In the genomic region with DNA sequence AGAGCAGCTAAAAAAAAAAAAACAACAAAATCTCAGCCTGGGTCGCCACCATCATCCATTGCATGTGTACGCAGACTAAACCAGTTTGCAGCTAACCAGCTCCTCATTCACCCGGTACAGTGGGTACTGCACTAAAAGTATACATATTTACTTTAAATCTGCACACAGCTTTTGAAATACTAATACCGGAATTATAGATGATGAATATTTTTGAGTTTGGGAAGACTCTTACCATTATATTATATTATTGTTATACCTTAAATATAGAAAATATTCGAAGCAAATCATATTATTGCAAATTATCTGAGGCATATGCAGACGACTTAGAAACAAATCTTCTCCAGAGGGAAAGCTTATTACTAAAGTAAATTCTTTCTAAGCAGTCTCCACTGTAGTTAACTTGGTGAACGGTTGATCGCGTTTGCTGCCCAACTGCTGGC, we compare ENCODE assay signal across 1 fruit fly cellular context.
A peak's percentile ranks its signal among the peaks of the same experiment; 100 is the strongest.
TF ChIP-seq lines count a peak whose summit lies in the region.

No protein-coding gene starts in this region.

TF ChIP-seq in whole organism, embryonic, 481 proteins besides CTCF, POLR2A, EP300 and RAD21 (continued from another document and continues in another):
- TF ChIP-seq Lim3 (GFP tag; IDR thresholded peaks at IDR 0.05; lab: Robert Waterston, UW) (no peak), Dek (tag; optimal IDR thresholded peaks at IDR 0.05; lab: Kevin White, UChicago) (no peak), CG7963 (GFP tag; IDR thresholded peaks at IDR 0.05; lab: Robert Waterston, UW; ENCODE audit: partially characterized antibody) (no peak), Lpt (GFP tag; optimal IDR thresholded peaks at IDR 0.05; lab: Kevin White, UChicago) (no peak), pho (GFP tag; optimal IDR thresholded peaks at IDR 0.05; lab: Kevin White, UChicago) (no peak), fd102C (GFP tag; optimal IDR thresholded peaks at IDR 0.05; lab: Kevin White, UChicago) (no peak), CG2712 (tag; optimal IDR thresholded peaks at IDR 0.05; lab: Kevin White, UChicago) (peak; percentile 85), CG13424 (tag; optimal IDR thresholded peaks at IDR 0.05; lab: Kevin White, UChicago) (peak; percentile 79), CG6813 (GFP tag; optimal IDR thresholded peaks at IDR 0.05; lab: Kevin White, UChicago) (no peak), pan (optimal IDR thresholded peaks at IDR 0.05; lab: Kevin White, UChicago) (no peak), pan (GFP tag; optimal IDR thresholded peaks at IDR 0.05 in 1 of 2, IDR thresholded peaks at IDR 0.05 in 1 of 2) (peak in 1 of 2 experiments; percentile 53), CG18262 (tag; optimal IDR thresholded peaks at IDR 0.05; lab: Kevin White, UChicago) (peak; percentile 85), Oli (tag; optimal IDR thresholded peaks at IDR 0.05; lab: Kevin White, UChicago) (peak; percentile 67), slp2 (GFP tag; optimal IDR thresholded peaks at IDR 0.05; lab: Kevin White, UChicago) (no peak), CG2202 (tag; optimal IDR thresholded peaks at IDR 0.05; lab: Kevin White, UChicago) (peak; percentile 66), CG15479 (GFP tag; optimal IDR thresholded peaks at IDR 0.05; lab: Kevin White, UChicago) (no peak), rib (GFP tag; IDR thresholded peaks at IDR 0.05; lab: Robert Waterston, UW) (no peak), HLHmδ (GFP tag; optimal IDR thresholded peaks at IDR 0.05; lab: Kevin White, UChicago) (no peak), ken (GFP tag; IDR thresholded peaks at IDR 0.05; lab: Robert Waterston, UW) (no peak), dati (GFP tag; IDR thresholded peaks at IDR 0.05; lab: Robert Waterston, UW) (no peak), Max (GFP tag; optimal IDR thresholded peaks at IDR 0.05; lab: Kevin White, UChicago) (no peak), fu2 (GFP tag; optimal IDR thresholded peaks at IDR 0.05; lab: Kevin White, UChicago) (no peak), CG12104 (GFP tag; optimal IDR thresholded peaks at IDR 0.05; lab: Kevin White, UChicago) (peak; percentile 35), run (tag; optimal IDR thresholded peaks at IDR 0.05; lab: Kevin White, UChicago) (no peak), CG8388 (GFP tag; optimal IDR thresholded peaks at IDR 0.05; lab: Kevin White, UChicago) (peak; percentile 59), sens-2 (GFP tag; IDR thresholded peaks at IDR 0.05; lab: Robert Waterston, UW) (no peak), sqz (GFP tag; optimal IDR thresholded peaks at IDR 0.05; lab: Kevin White, UChicago) (peak; percentile 54), BEAF-32 (GFP tag; optimal IDR thresholded peaks at IDR 0.05; lab: Kevin White, UChicago) (no peak), ro (GFP tag; IDR thresholded peaks at IDR 0.05; lab: Robert Waterston, UW) (no peak; the same call in 1 of the 2 replicates), CG3726 (GFP tag; IDR thresholded peaks at IDR 0.05; lab: Robert Waterston, UW) (0 out of 3 replicates have a peak, but pooled peaks have one; percentile 14), CG32772 (GFP tag; IDR thresholded peaks at IDR 0.05; lab: Robert Waterston, UW) (0 out of 2 replicates have a peak, but pooled peaks have one; percentile 33), Doc2 (GFP tag; IDR thresholded peaks at IDR 0.05; lab: Robert Waterston, UW) (no peak), sd (tag; optimal IDR thresholded peaks at IDR 0.05; lab: Kevin White, UChicago) (no peak), CG1529 (GFP tag; optimal IDR thresholded peaks at IDR 0.05; lab: Kevin White, UChicago) (peak; percentile 71), CG18764 (GFP tag; optimal IDR thresholded peaks at IDR 0.05; lab: Kevin White, UChicago) (no peak), Six4 (GFP tag; optimal IDR thresholded peaks at IDR 0.05; lab: Kevin White, UChicago) (no peak), Atf3 (GFP tag; optimal IDR thresholded peaks at IDR 0.05; lab: Kevin White, UChicago) (no peak), Myb (GFP tag; optimal IDR thresholded peaks at IDR 0.05; lab: Kevin White, UChicago) (no peak), tx (GFP tag; optimal IDR thresholded peaks at IDR 0.05; lab: Kevin White, UChicago) (no peak), CG7839 (tag; optimal IDR thresholded peaks at IDR 0.05; lab: Kevin White, UChicago) (peak; percentile 78), CG17802 (tag; optimal IDR thresholded peaks at IDR 0.05; lab: Kevin White, UChicago) (no peak), Nf-YA (GFP tag; IDR thresholded peaks at IDR 0.05; lab: Robert Waterston, UW) (no peak), CG1602 (GFP tag; optimal IDR thresholded peaks at IDR 0.05; lab: Kevin White, UChicago) (peak; percentile 63), Blimp-1 (GFP tag; optimal IDR thresholded peaks at IDR 0.05; lab: Kevin White, UChicago) (peak; percentile 73), Spps (tag; optimal IDR thresholded peaks at IDR 0.05; lab: Kevin White, UChicago) (peak; percentile 68), D19A (tag; optimal IDR thresholded peaks at IDR 0.05; lab: Kevin White, UChicago) (peak; percentile 67), nerfin-1 (tag; optimal IDR thresholded peaks at IDR 0.05; lab: Kevin White, UChicago) (peak; percentile 37), bab2 (GFP tag; optimal IDR thresholded peaks at IDR 0.05; lab: Kevin White, UChicago) (no peak), Hmx (GFP tag; optimal IDR thresholded peaks at IDR 0.05; lab: Kevin White, UChicago) (no peak), Fer1 (GFP tag; optimal IDR thresholded peaks at IDR 0.05; lab: Kevin White, UChicago) (no peak), CG15601 (tag; optimal IDR thresholded peaks at IDR 0.05; lab: Kevin White, UChicago) (peak; percentile 84), lilli (GFP tag; optimal IDR thresholded peaks at IDR 0.05; lab: Kevin White, UChicago) (no peak), CG8089 (GFP tag; optimal IDR thresholded peaks at IDR 0.05; lab: Kevin White, UChicago) (no peak), CG10431 (GFP tag; optimal IDR thresholded peaks at IDR 0.05; lab: Kevin White, UChicago) (peak; percentile 44), CG8924 (tag; optimal IDR thresholded peaks at IDR 0.05; lab: Kevin White, UChicago) (peak; percentile 71), dysf (GFP tag; IDR thresholded peaks at IDR 0.05; lab: Robert Waterston, UW) (peak; percentile 40; the same call in 1 of the 3 replicates), CG6254 (GFP tag; optimal IDR thresholded peaks at IDR 0.05; lab: Kevin White, UChicago) (peak; percentile 66), CG10366 (GFP tag; IDR thresholded peaks at IDR 0.05; lab: Robert Waterston, UW) (peak; percentile 29; the same call in 1 of the 2 replicates), unpg (GFP tag; optimal IDR thresholded peaks at IDR 0.05; lab: Kevin White, UChicago) (peak; percentile 65), CG4854 (GFP tag; optimal IDR thresholded peaks at IDR 0.05; lab: Kevin White, UChicago) (no peak), Hsf (GFP tag; optimal IDR thresholded peaks at IDR 0.05; lab: Kevin White, UChicago) (no peak), CG10274 (GFP tag; optimal IDR thresholded peaks at IDR 0.05; lab: Kevin White, UChicago) (no peak), CG14860 (GFP tag; IDR thresholded peaks at IDR 0.05; lab: Robert Waterston, UW; ENCODE audit: partially characterized antibody) (no peak), GATAe (GFP tag; conservative IDR thresholded peaks at IDR 0.05; lab: Robert Waterston, UW) (no peak), BtbVII (GFP tag; optimal IDR thresholded peaks at IDR 0.05; lab: Kevin White, UChicago) (no peak), al (GFP tag; IDR thresholded peaks at IDR 0.05; lab: Robert Waterston, UW) (no peak), dmrt99B (tag; optimal IDR thresholded peaks at IDR 0.05; lab: Kevin White, UChicago) (peak; percentile 71), mirr (GFP tag; optimal IDR thresholded peaks at IDR 0.05; lab: Kevin White, UChicago) (no peak), CG7556 (GFP tag; optimal IDR thresholded peaks at IDR 0.05; lab: Kevin White, UChicago) (peak; percentile 55), phol (tag; optimal IDR thresholded peaks at IDR 0.05; lab: Kevin White, UChicago) (peak; percentile 59), CG4404 (GFP tag; IDR thresholded peaks at IDR 0.05; lab: Robert Waterston, UW) (peak; percentile 64), nerfin-2 (GFP tag; IDR thresholded peaks at IDR 0.05; lab: Robert Waterston, UW; ENCODE audit: partially characterized antibody) (no peak), Ets65A (GFP tag; lab: Kevin White, UChicago) (no peak), Dfd (GFP tag; optimal IDR thresholded peaks at IDR 0.05; lab: Kevin White, UChicago) (no peak), otp (GFP tag; IDR thresholded peaks at IDR 0.05; lab: Robert Waterston, UW) (no peak), Fer2 (tag; optimal IDR thresholded peaks at IDR 0.05; lab: Kevin White, UChicago) (no peak), H15 (GFP tag; IDR thresholded peaks at IDR 0.05; lab: Robert Waterston, UW) (0 out of 3 replicates have a peak, but pooled peaks have one; percentile 40), Taf1 (GFP tag; IDR thresholded peaks at IDR 0.05; lab: Robert Waterston, UW) (no peak), CG16815 (GFP tag; optimal IDR thresholded peaks at IDR 0.05; lab: Kevin White, UChicago) (peak; percentile 67), Ptx1 (GFP tag; IDR thresholded peaks at IDR 0.05; lab: Robert Waterston, UW) (peak; percentile 57; the same call in 1 of the 2 replicates), Dip3 (GFP tag; optimal IDR thresholded peaks at IDR 0.05; lab: Kevin White, UChicago) (no peak), CG11085 (GFP tag; IDR thresholded peaks at IDR 0.05; lab: Robert Waterston, UW) (no peak), ems (GFP tag; optimal IDR thresholded peaks at IDR 0.05; lab: Kevin White, UChicago) (no peak), CG9609 (GFP tag; optimal IDR thresholded peaks at IDR 0.05; lab: Kevin White, UChicago) (no peak), CG10654 (GFP tag; optimal IDR thresholded peaks at IDR 0.05; lab: Kevin White, UChicago) (peak; percentile 30), ci (GFP tag; IDR thresholded peaks at IDR 0.05; lab: Robert Waterston, UW) (peak; percentile 72; the same call in 2 of the 3 replicates), Hr39 (optimal IDR thresholded peaks at IDR 0.05; lab: Kevin White, UChicago) (no peak), CG3847 (GFP tag; IDR thresholded peaks at IDR 0.05; lab: Robert Waterston, UW) (0 out of 2 replicates have a peak, but pooled peaks have one; percentile 26), CG9817 (tag; optimal IDR thresholded peaks at IDR 0.05; lab: Kevin White, UChicago) (no peak), caup (GFP tag; optimal IDR thresholded peaks at IDR 0.05; lab: Kevin White, UChicago; ENCODE audit: severe bottlenecking) (no peak), Hey (tag; optimal IDR thresholded peaks at IDR 0.05; lab: Kevin White, UChicago) (no peak), sr (GFP tag; IDR thresholded peaks at IDR 0.05; lab: Robert Waterston, UW) (no peak), CG13894 (tag; optimal IDR thresholded peaks at IDR 0.05; lab: Kevin White, UChicago) (no peak), CG31388 (GFP tag; optimal IDR thresholded peaks at IDR 0.05; lab: Kevin White, UChicago) (no peak), Dbx (GFP tag; IDR thresholded peaks at IDR 0.05; lab: Robert Waterston, UW) (no peak), CG4360 (GFP tag; IDR thresholded peaks at IDR 0.05; lab: Robert Waterston, UW) (no peak), Deaf1 (tag; optimal IDR thresholded peaks at IDR 0.05; lab: Kevin White, UChicago) (peak; percentile 11), sug (tag; optimal IDR thresholded peaks at IDR 0.05; lab: Kevin White, UChicago) (no peak), knrl (GFP tag; IDR thresholded peaks at IDR 0.05; lab: Robert Waterston, UW; ENCODE audit: partially characterized antibody) (no peak), PHDP (tag; optimal IDR thresholded peaks at IDR 0.05; lab: Kevin White, UChicago) (peak; percentile 58), seq (GFP tag; IDR thresholded peaks at IDR 0.05; lab: Robert Waterston, UW) (no peak), onecut (GFP tag; IDR thresholded peaks at IDR 0.05; lab: Robert Waterston, UW) (peak; percentile 52), Tbp (GFP tag; optimal IDR thresholded peaks at IDR 0.05; lab: Kevin White, UChicago) (no peak), CG4730 (GFP tag; IDR thresholded peaks at IDR 0.05; lab: Robert Waterston, UW) (no peak), nmo (GFP tag; optimal IDR thresholded peaks at IDR 0.05; lab: Kevin White, UChicago) (peak; percentile 85), Fer3 (tag; optimal IDR thresholded peaks at IDR 0.05; lab: Kevin White, UChicago) (no peak), CG6765 (GFP tag; optimal IDR thresholded peaks at IDR 0.05; lab: Kevin White, UChicago) (no peak), CG13775 (GFP tag; optimal IDR thresholded peaks at IDR 0.05; lab: Kevin White, UChicago) (peak; percentile 66), Bgb (GFP tag; IDR thresholded peaks at IDR 0.05; lab: Robert Waterston, UW; ENCODE audit: partially characterized antibody) (no peak), Trl (optimal IDR thresholded peaks at IDR 0.05; lab: Kevin White, UChicago) (no peak), Trl (GFP tag; optimal IDR thresholded peaks at IDR 0.05; lab: Kevin White, UChicago) (no peak), CG9215 (GFP tag; IDR thresholded peaks at IDR 0.05; lab: Robert Waterston, UW) (0 out of 2 replicates have a peak, but pooled peaks have one; percentile 8), HHEX (GFP tag; optimal IDR thresholded peaks at IDR 0.05; lab: Kevin White, UChicago) (no peak), Xrp1 (GFP tag; IDR thresholded peaks at IDR 0.05; lab: Robert Waterston, UW) (peak; percentile 78), CG3163 (GFP tag; optimal IDR thresholded peaks at IDR 0.05; lab: Kevin White, UChicago) (no peak), sob (GFP tag; IDR thresholded peaks at IDR 0.05; lab: Robert Waterston, UW) (no peak), ftz-f1 (GFP tag; optimal IDR thresholded peaks at IDR 0.05; lab: Kevin White, UChicago) (no peak), CG1832 (GFP tag; optimal IDR thresholded peaks at IDR 0.05; lab: Kevin White, UChicago) (no peak), CG33557 (GFP tag; optimal IDR thresholded peaks at IDR 0.05; lab: Kevin White, UChicago) (peak; percentile 89), vvl (GFP tag; IDR thresholded peaks at IDR 0.05; lab: Robert Waterston, UW) (peak; percentile 70), CG4424 (GFP tag; optimal IDR thresholded peaks at IDR 0.05; lab: Kevin White, UChicago) (peak; percentile 47), p53 (GFP tag; optimal IDR thresholded peaks at IDR 0.05; lab: Kevin White, UChicago) (no peak), trh (GFP tag; optimal IDR thresholded peaks at IDR 0.05; lab: Kevin White, UChicago) (no peak), CG4328 (GFP tag; optimal IDR thresholded peaks at IDR 0.05; lab: Kevin White, UChicago) (peak; percentile 6), CG14441 (GFP tag; IDR thresholded peaks at IDR 0.05; lab: Robert Waterston, UW) (no peak), lov (optimal IDR thresholded peaks at IDR 0.05; lab: Kevin White, UChicago) (no peak), lov (GFP tag; IDR thresholded peaks at IDR 0.05; lab: Robert Waterston, UW) (no peak), Oaz (GFP tag; IDR thresholded peaks at IDR 0.05; lab: Robert Waterston, UW) (peak; percentile 45; the same call in 1 of the 2 replicates), NK7.1 (GFP tag; optimal IDR thresholded peaks at IDR 0.05; lab: Kevin White, UChicago) (no peak), amos (GFP tag; IDR thresholded peaks at IDR 0.05; lab: Robert Waterston, UW; ENCODE audit: partially characterized antibody) (no peak)
